Worm (Caenorhabditis elegans) whole organism, L4 larva: ENCODE results near the gene Y94H6A.10.
A peak's percentile ranks its signal among the peaks of the same experiment; 100 is the strongest.

Source experiments
- T20F7.1 ChIP-seq: fragments of 200-800 bp; sonication (Bioruptor generic); optimal IDR thresholded peaks from 2 replicates; lab custom pipeline; 2018; ENCODE audit warnings: mild to moderate bottlenecking, missing genetic modification characterization, missing compliant biosample characterization
- Y105C5A.15 ChIP-seq: fragments of 200-800 bp; sonication (Bioruptor generic); IDR thresholded peaks from 2 replicates; pipeline ENCODE4 v1.3.6; 2022; ENCODE audit warnings: missing genetic modification characterization, missing compliant biosample characterization
- aha-1 ChIP-seq: fragments of 150-350 bp; peaks from one replicate; lab custom pipeline; 2014; ENCODE audit warnings: missing biosample characterization, missing genetic modification characterization
- daf-19 ChIP-seq: fragments of 200-800 bp; sonication (Bioruptor generic); conservative IDR thresholded peaks from 2 replicates; pipeline ENCODE4 v1.3.6; 2022; ENCODE audit warnings: missing genetic modification characterization, missing compliant biosample characterization
- dpl-1 ChIP-seq: fragments of 150-350 bp; optimal IDR thresholded peaks from 2 replicates; lab custom pipeline; 2014; ENCODE audit warnings: missing biosample characterization, missing genetic modification reagents, missing genetic modification characterization
- egl-43 ChIP-seq: fragments of 200-800 bp; sonication (Bioruptor generic); IDR thresholded peaks from 2 replicates; pipeline ENCODE4 v1.3.6; 2022; ENCODE audit warnings: missing genetic modification reagents, missing genetic modification characterization, missing compliant biosample characterization
- fos-1 ChIP-seq: fragments of 150-350 bp; optimal IDR thresholded peaks from 2 replicates; lab custom pipeline; 2014; ENCODE audit warnings: missing biosample characterization, missing genetic modification characterization
- hmg-1.1 ChIP-seq: fragments of 200-800 bp; sonication (Bioruptor generic); IDR thresholded peaks from 2 replicates; pipeline ENCODE4 v1.3.6; 2022; ENCODE audit warnings: missing genetic modification reagents, missing genetic modification characterization, missing compliant biosample characterization
- lin-15B ChIP-seq: fragments of 150-350 bp; sonication (generic microtip); optimal IDR thresholded peaks from 3 replicates; lab custom pipeline; 2014; ENCODE audit warnings: missing biosample characterization, missing genetic modification characterization
- mdl-1 ChIP-seq, 2 experiments: fragments of 150-350 bp in 1 of 2; sonication (generic microtip) in 1 of 2; optimal IDR thresholded peaks; 2 replicates each; lab custom pipeline; 2014 to 2017; ENCODE audit warnings: missing biosample characterization in 2 of 2, missing genetic modification characterization in 2 of 2
- nhr-11 ChIP-seq: fragments of 150-350 bp; optimal IDR thresholded peaks from 2 replicates; lab custom pipeline; 2014; ENCODE audit warnings: missing biosample characterization, missing genetic modification characterization
- nhr-237 ChIP-seq: sonication (generic microtip); optimal IDR thresholded peaks from 2 replicates; lab custom pipeline; 2017; ENCODE audit warnings: missing biosample characterization, missing genetic modification characterization
- nhr-41 ChIP-seq: fragments of 200-800 bp; sonication (Bioruptor generic); IDR thresholded peaks from 2 replicates; pipeline ENCODE4 v1.3.6; 2022; ENCODE audit warnings: missing genetic modification reagents, missing genetic modification characterization, missing compliant biosample characterization

DNA sequence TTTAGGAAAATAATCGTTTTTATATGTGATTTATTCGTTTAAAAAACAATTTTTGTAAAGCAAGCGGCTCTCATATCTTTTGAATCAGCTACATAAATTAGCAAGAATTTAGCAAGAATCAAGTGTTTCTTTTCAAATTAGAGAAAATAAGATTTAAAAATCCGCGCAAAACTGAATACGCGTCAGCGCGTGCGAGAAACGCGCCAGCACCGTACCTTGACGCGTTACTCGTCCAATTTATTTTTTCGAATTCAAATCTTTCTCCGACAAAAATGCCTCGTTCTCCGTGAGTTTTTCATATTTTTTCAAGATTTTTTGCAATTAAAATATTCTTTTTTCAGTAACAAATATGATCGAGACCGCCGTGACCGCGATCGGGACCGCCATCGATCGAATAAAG, 34.2 kb downstream of the Y94H6A.10 start, which contains the start of gene Y94H6A.3:
- TF ChIP-seq mdl-1 (tag; optimal IDR thresholded peaks at IDR 0.05; lab: Kevin White, UChicago) (no peak), fos-1 (tag; lab: Kevin White, UChicago) (no peak), lin-15B (tag; lab: Kevin White, UChicago) (peak; percentile 55), T20F7.1 (peak; percentile 84), nhr-41 (GFP tag; lab: Robert Waterston, UW) (no peak), Y105C5A.15 (GFP tag; lab: Robert Waterston, UW) (no peak), egl-43 (GFP tag; lab: Robert Waterston, UW) (no peak), dpl-1 (GFP tag; lab: Kevin White, UChicago) (peak; percentile 98), nhr-237 (tag; lab: Kevin White, UChicago) (no peak), daf-19 (no peak), hmg-1.1 (peak; percentile 81), nhr-11 (tag; lab: Kevin White, UChicago) (peak; percentile 64), aha-1 (peak; percentile 92)
